Worm (Caenorhabditis elegans): ENCODE measurements around the gene jhdm-1.

jhdm-1 gene

DNA sequence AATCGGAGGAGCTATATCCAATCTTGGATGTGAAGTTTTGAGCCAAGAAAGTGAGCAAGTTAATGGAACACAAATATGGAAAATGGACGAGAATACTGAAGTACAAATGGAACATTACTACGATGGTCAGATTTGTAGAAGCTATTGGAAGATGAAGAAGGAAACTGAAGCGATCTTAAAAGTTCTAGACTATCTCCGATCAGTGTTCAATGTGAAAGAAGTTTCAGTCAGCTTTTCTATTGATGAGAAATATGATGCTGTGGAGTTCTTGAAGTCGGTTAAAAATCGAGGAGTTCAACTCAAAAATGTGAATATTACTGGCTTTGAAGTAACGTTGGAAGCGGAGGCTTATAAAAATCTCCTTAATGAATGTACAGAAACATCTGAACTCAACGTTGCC is 44.8 kb downstream of the jhdm-1 start:
- TF ChIP-seq ceh-16 (tag; optimal IDR thresholded peaks at IDR 0.05) (no peak), unc-55 (GFP tag; optimal IDR thresholded peaks at IDR 0.05) (no peak), egl-27 (tag; optimal IDR thresholded peaks at IDR 0.05) (no peak), nhr-129 (tag; optimal IDR thresholded peaks at IDR 0.05) (no peak), sem-4 (tag; optimal IDR thresholded peaks at IDR 0.05) (no peak), snpc-4 (tag; optimal IDR thresholded peaks at IDR 0.05) (no peak), nhr-21 (tag; optimal IDR thresholded peaks at IDR 0.05) (no peak)

DNA sequence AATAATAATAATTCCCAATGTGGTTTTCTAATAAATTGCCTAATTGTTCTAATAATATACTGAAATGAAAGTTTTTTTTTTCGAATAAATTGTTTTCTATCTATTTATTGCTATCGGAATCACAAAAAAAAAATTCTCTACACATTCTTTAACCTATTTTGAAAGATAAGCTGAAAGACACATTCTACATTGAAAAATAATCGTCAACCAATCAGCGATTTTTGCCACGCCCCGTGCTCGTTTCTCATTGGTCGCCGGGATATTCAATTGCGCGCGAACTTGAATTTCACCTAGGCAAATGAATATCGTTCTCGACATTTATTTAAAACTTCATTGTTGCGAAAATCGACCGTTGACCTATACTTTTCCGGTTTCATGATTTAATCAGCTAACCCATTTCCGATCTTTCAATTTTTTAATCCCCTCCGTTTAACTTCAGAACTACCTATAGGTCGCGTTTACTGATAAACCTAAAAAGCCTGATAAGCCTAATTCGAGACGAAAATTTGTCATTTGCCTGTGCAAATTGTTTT is 45.8 kb downstream of the jhdm-1 start, which contains the start of gene F23F12.3:
TSS of gene F23F12.3 (plus strand) at position 483 of the 533 bp plus-strand sequence.
- no peak for TF ChIP-seq C34F6.9 (tag; optimal IDR thresholded peaks at IDR 0.05)
- TF ChIP-seq R02D3.7 (tag; optimal IDR thresholded peaks at IDR 0.05): no peak
- TF ChIP-seq blmp-1 (tag; optimal IDR thresholded peaks at IDR 0.05; ENCODE audit: insufficient read depth): no peak
- TF ChIP-seq elt-3 (tag; optimal IDR thresholded peaks at IDR 0.05): no peak
- peak; percentile 22 for TF ChIP-seq fos-1 (tag; optimal IDR thresholded peaks at IDR 0.05)

DNA sequence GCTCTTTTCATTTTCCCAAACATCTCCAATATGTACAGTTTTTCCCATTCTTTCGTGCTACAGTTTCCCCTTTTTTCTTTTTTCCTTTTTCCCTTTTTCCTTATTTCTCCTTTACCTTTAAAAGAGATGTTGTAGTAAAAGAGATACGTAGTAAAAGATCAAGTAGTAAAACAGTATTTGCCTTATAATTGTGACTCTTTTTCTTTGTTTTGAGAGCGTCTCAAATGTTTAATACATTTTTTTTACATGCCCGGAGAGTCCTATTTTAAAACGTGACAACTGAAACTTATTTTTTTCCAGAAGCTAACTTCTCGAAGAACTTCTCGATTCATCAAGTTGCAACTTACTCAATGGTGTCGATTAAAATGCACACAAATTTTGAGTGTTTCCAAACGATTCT is 53.5 kb downstream of the jhdm-1 start, which contains the start of gene F23F12.12:
TSS of gene F23F12.12 (plus strand) at position 301 of the 400 bp plus-strand sequence.
- TF ChIP-seq sma-9 (GFP tag; optimal IDR thresholded peaks at IDR 0.05): no peak
- no peak for TF ChIP-seq sma-9 (tag; optimal IDR thresholded peaks at IDR 0.05)
- no peak for TF ChIP-seq nhr-129 (tag; optimal IDR thresholded peaks at IDR 0.05)
- TF ChIP-seq zag-1 (tag; optimal IDR thresholded peaks at IDR 0.05): no peak
- TF ChIP-seq aly-2 (tag; optimal IDR thresholded peaks at IDR 0.05): no peak

DNA sequence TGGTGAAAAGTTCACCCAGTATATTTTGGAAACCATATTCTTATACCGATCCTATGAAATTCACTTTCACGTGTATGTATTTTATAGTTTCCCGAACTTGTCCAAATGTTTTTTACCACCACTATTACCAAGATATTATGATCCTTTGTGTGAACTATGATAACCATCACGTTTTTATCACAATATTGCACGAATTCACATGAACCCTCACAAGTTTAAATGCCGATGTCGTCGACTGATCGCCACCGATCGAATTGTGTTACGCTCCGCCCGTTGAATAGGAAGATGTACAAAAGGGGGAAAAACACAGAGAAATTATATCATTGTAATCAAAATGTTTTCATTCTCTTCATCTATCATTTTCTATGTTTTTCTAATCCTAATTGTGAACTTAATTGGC is 54.0 kb downstream of the jhdm-1 start:
- TF ChIP-seq nhr-237 (tag; optimal IDR thresholded peaks at IDR 0.05): no peak
- peak; percentile 11 for TF ChIP-seq sma-9 (GFP tag; optimal IDR thresholded peaks at IDR 0.05)
- no peak for TF ChIP-seq sma-9 (tag; optimal IDR thresholded peaks at IDR 0.05)

- peak; percentile 31 for TF ChIP-seq nhr-21 (tag; optimal IDR thresholded peaks at IDR 0.05)
- TF ChIP-seq sem-4 (tag; optimal IDR thresholded peaks at IDR 0.05): no peak
- TF ChIP-seq lsy-2 (tag; optimal IDR thresholded peaks at IDR 0.05): peak in 1 of 2 experiments; percentile 48
- TF ChIP-seq sma-9 (GFP tag; optimal IDR thresholded peaks at IDR 0.05): peak; percentile 56
- TF ChIP-seq sma-9 (tag; optimal IDR thresholded peaks at IDR 0.05): no peak
- TF ChIP-seq nhr-25 (tag; optimal IDR thresholded peaks at IDR 0.05): peak; percentile 25
- no peak for TF ChIP-seq nhr-237 (tag; optimal IDR thresholded peaks at IDR 0.05)
Measured at ce11 chrIII:6509301-6509700, 55.0 kb downstream of the jhdm-1 start.

Measured in whole organism, L2 larva.